Worm (Caenorhabditis elegans) whole organism, L4/young adult: Measurements from ENCODE around the gene F47E1.4.

Source experiments
- dao-5 ChIP-seq: sonication (generic microtip); optimal IDR thresholded peaks from 2 replicates; lab custom pipeline; 2016; ENCODE audit warnings: missing genotype, missing genetic modification characterization, moderate library complexity, missing compliant biosample characterization
- him-1 ChIP-seq: sonication (generic microtip); optimal IDR thresholded peaks from 2 replicates; lab custom pipeline; 2016; ENCODE audit warnings: missing genotype, missing genetic modification reagents, missing genetic modification characterization, missing compliant biosample characterization

- TF ChIP-seq him-1 (no peak), dao-5 (no peak)
These were observed 41.8 kb downstream of the F47E1.4 start for ce11 chrX:9104399-9104798.
